Fruit fly (Drosophila melanogaster) whole organism, embryonic: ENCODE data around the gene CG17841.

Source experiments
- Abd-B ChIP-seq: fragments of 200-800 bp; sonication (Bioruptor generic); optimal IDR thresholded peaks from 2 replicates; lab custom pipeline; 2018; ENCODE audit warnings: missing biosample characterization, mild to moderate bottlenecking, missing genetic modification characterization, moderate library complexity
- Asciz ChIP-seq: fragments of 200-800 bp; sonication (Bioruptor generic); optimal IDR thresholded peaks from 2 replicates; lab custom pipeline; 2017; ENCODE audit warnings: missing biosample characterization, mild to moderate bottlenecking, missing genetic modification characterization, missing genetic modification reagents
- B-H1 ChIP-seq: fragments of 200-800 bp; sonication (Bioruptor generic); IDR thresholded peaks from 3 replicates; pipeline ENCODE4 v1.3.6; 2022; ENCODE audit warnings: missing biosample characterization, missing genetic modification characterization
- BEAF-32 ChIP-seq: fragments of 200-800 bp; sonication (Bioruptor generic); optimal IDR thresholded peaks from 3 replicates; lab custom pipeline; 2017; ENCODE audit warnings: missing biosample characterization, missing genetic modification characterization, mild to moderate bottlenecking, moderate library complexity, missing genetic modification reagents
- CG11093 ChIP-seq: fragments of 200-800 bp; sonication (Bioruptor generic); IDR thresholded peaks from 3 replicates; pipeline ENCODE4 v1.3.6; 2022; ENCODE audit warnings: missing biosample characterization, missing genetic modification characterization
- CG11398 ChIP-seq: fragments of 200-800 bp; sonication (Bioruptor generic); optimal IDR thresholded peaks from 2 replicates; lab custom pipeline; 2016; ENCODE audit warnings: missing biosample characterization, missing genetic modification characterization
- CG12391 ChIP-seq: fragments of 200-800 bp; sonication (Bioruptor generic); optimal IDR thresholded peaks from 3 replicates; lab custom pipeline; 2018; ENCODE audit warnings: missing biosample characterization, mild to moderate bottlenecking, missing genetic modification characterization, moderate library complexity
- CG13624 ChIP-seq: fragments of 200-800 bp; sonication (Bioruptor generic); optimal IDR thresholded peaks from 2 replicates; lab custom pipeline; 2016; ENCODE audit warnings: missing biosample characterization, missing genetic modification characterization
- CG13775 ChIP-seq: fragments of 200-800 bp; sonication (Bioruptor generic); optimal IDR thresholded peaks from 3 replicates; lab custom pipeline; 2017; ENCODE audit warnings: missing biosample characterization, mild to moderate bottlenecking, missing genetic modification characterization
- CG1529 ChIP-seq: fragments of 200-800 bp; sonication (Bioruptor generic); optimal IDR thresholded peaks from 3 replicates; lab custom pipeline; 2018; ENCODE audit warnings: missing biosample characterization, missing genetic modification characterization
- CG16863 ChIP-seq: fragments of 200-800 bp; sonication (Bioruptor generic); optimal IDR thresholded peaks from 3 replicates; lab custom pipeline; 2016; ENCODE audit warnings: missing biosample characterization, missing genetic modification characterization
- CG30020 ChIP-seq: fragments of 200-800 bp; optimal IDR thresholded peaks from 2 replicates; lab custom pipeline; 2019; ENCODE audit warnings: missing biosample characterization, mild to moderate bottlenecking, missing genetic modification characterization, moderate library complexity
- CG30403 ChIP-seq: fragments of 200-800 bp; sonication (Bioruptor generic); optimal IDR thresholded peaks from 3 replicates; lab custom pipeline; 2016; ENCODE audit warnings: missing biosample characterization, missing genetic modification characterization
- CG33213 ChIP-seq: fragments of 200-800 bp; sonication (Bioruptor generic); optimal IDR thresholded peaks from 3 replicates; lab custom pipeline; 2016; ENCODE audit warnings: missing biosample characterization, missing genetic modification characterization
- CG4707 ChIP-seq: fragments of 200-800 bp; sonication (Bioruptor generic); optimal IDR thresholded peaks from 2 replicates; lab custom pipeline; 2018; ENCODE audit warnings: missing biosample characterization, mild to moderate bottlenecking, missing genetic modification characterization, moderate library complexity
- CG4730 ChIP-seq: fragments of 200-800 bp; sonication (Bioruptor generic); IDR thresholded peaks from 2 replicates; pipeline ENCODE4 v1.3.6; 2022; ENCODE audit warnings: missing biosample characterization, missing genetic modification characterization
- CG7786 ChIP-seq: fragments of 200-800 bp; sonication (Bioruptor generic); optimal IDR thresholded peaks from 2 replicates; lab custom pipeline; 2016; ENCODE audit warnings: missing biosample characterization, missing genetic modification characterization
- CG7928 ChIP-seq: fragments of 200-800 bp; sonication (Bioruptor generic); optimal IDR thresholded peaks from 2 replicates; lab custom pipeline; 2017; ENCODE audit warnings: missing biosample characterization, mild to moderate bottlenecking, missing genetic modification characterization
- CG7987 ChIP-seq: fragments of 200-800 bp; sonication (Bioruptor generic); optimal IDR thresholded peaks from 2 replicates; lab custom pipeline; 2018; ENCODE audit warnings: missing biosample characterization, mild to moderate bottlenecking, missing genetic modification characterization, moderate library complexity
- CG8281 ChIP-seq: fragments of 200-800 bp; sonication (Bioruptor generic); optimal IDR thresholded peaks from 2 replicates; lab custom pipeline; 2018; ENCODE audit warnings: missing biosample characterization, mild to moderate bottlenecking, missing genetic modification characterization, moderate library complexity
- CG8290 ChIP-seq, 3 experiments: fragments of 200-800 bp; sonication (Bioruptor generic); optimal IDR thresholded peaks; 2 replicates each; lab custom pipeline; 2016 to 2019; ENCODE audit warnings: missing biosample characterization in 3 of 3, missing genetic modification characterization in 3 of 3, mild to moderate bottlenecking in 2 of 3, moderate library complexity in 1 of 3
- CG8359 ChIP-seq: fragments of 200-800 bp; sonication (Bioruptor generic); optimal IDR thresholded peaks from 2 replicates; lab custom pipeline; 2017; ENCODE audit warnings: missing biosample characterization, mild to moderate bottlenecking, missing genetic modification characterization, borderline replicate concordance
- Drgx ChIP-seq: fragments of 200-800 bp; sonication (Bioruptor generic); IDR thresholded peaks from 2 replicates; pipeline ENCODE4 v1.3.6; 2022; ENCODE audit warnings: missing biosample characterization, missing genetic modification characterization
- Hmx ChIP-seq: fragments of 200-800 bp; sonication (Bioruptor generic); optimal IDR thresholded peaks from 2 replicates; lab custom pipeline; 2016; ENCODE audit warnings: missing biosample characterization, missing genetic modification characterization
- Oaz ChIP-seq: fragments of 200-800 bp; sonication (Bioruptor generic); IDR thresholded peaks from 2 replicates; pipeline ENCODE4 v1.3.6; 2022; ENCODE audit warnings: missing biosample characterization, missing genetic modification characterization
- PHDP ChIP-seq: fragments of 200-800 bp; sonication (Bioruptor generic); optimal IDR thresholded peaks from 3 replicates; lab custom pipeline; 2018; ENCODE audit warnings: missing biosample characterization, mild to moderate bottlenecking, missing genetic modification characterization, moderate library complexity
- Sin3A ChIP-seq: fragments of >200 bp; optimal IDR thresholded peaks from 2 replicates; lab custom pipeline; 2018
- Sry-β ChIP-seq: fragments of 200-800 bp; sonication (Bioruptor generic); optimal IDR thresholded peaks from 2 replicates; lab custom pipeline; 2018; ENCODE audit warnings: missing biosample characterization, mild to moderate bottlenecking, missing genetic modification characterization, moderate library complexity
- TFAM ChIP-seq: fragments of 200-800 bp; sonication (Bioruptor generic); optimal IDR thresholded peaks from 2 replicates; lab custom pipeline; 2017; ENCODE audit warnings: missing biosample characterization, missing genetic modification characterization, inconsistent platforms
- al ChIP-seq: fragments of 200-800 bp; sonication (Bioruptor generic); IDR thresholded peaks from 2 replicates; pipeline ENCODE4 v1.3.6; 2022; ENCODE audit warnings: missing biosample characterization, missing genetic modification characterization
- caup ChIP-seq: fragments of 200-800 bp; sonication (Bioruptor generic); optimal IDR thresholded peaks from 3 replicates; lab custom pipeline; 2017; ENCODE audit warnings: missing biosample characterization, mild to moderate bottlenecking, missing genetic modification characterization, moderate library complexity; ENCODE audit not compliant: severe bottlenecking
- chinmo ChIP-seq: fragments of 200-800 bp; sonication (Bioruptor generic); IDR thresholded peaks from 4 replicates; pipeline ENCODE4 v1.3.6; 2022; ENCODE audit warnings: missing biosample characterization, missing genetic modification characterization; ENCODE audit not compliant: partially characterized antibody
- corto ChIP-seq: fragments of 200-800 bp; sonication (Bioruptor generic); optimal IDR thresholded peaks from 2 replicates; lab custom pipeline; 2016; ENCODE audit warnings: missing biosample characterization, mild to moderate bottlenecking, missing genetic modification characterization, moderate library complexity
- gcm2 ChIP-seq: fragments of 200-800 bp; sonication (Bioruptor generic); optimal IDR thresholded peaks from 2 replicates; lab custom pipeline; 2016; ENCODE audit warnings: missing biosample characterization, missing genetic modification characterization
- hth ChIP-seq: fragments of >200 bp; optimal IDR thresholded peaks from 2 replicates; lab custom pipeline; 2017; ENCODE audit warnings: inconsistent platforms
- insv ChIP-seq, 2 experiments: fragments of 200-800 bp; sonication (Bioruptor generic); optimal IDR thresholded peaks; 3 replicates each; lab custom pipeline; 2016 to 2018; ENCODE audit warnings: missing biosample characterization in 2 of 2, missing genetic modification characterization in 2 of 2
- inv ChIP-seq: fragments of 200-800 bp; sonication (Bioruptor generic); IDR thresholded peaks from 2 replicates; pipeline ENCODE4 v1.3.6; 2022; ENCODE audit warnings: missing biosample characterization, missing genetic modification characterization; ENCODE audit not compliant: partially characterized antibody
- jigr1 ChIP-seq: fragments of 200-800 bp; sonication (Bioruptor generic); IDR thresholded peaks from 3 replicates; pipeline ENCODE4 v1.3.6; 2022; ENCODE audit warnings: missing biosample characterization, missing genetic modification characterization
- kni ChIP-seq: fragments of 200-800 bp; sonication (Bioruptor generic); optimal IDR thresholded peaks from 3 replicates; lab custom pipeline; 2017; ENCODE audit warnings: mild to moderate bottlenecking, missing biosample characterization, missing genetic modification reagents, missing genetic modification characterization
- lab ChIP-seq: fragments of 200-800 bp; sonication (Bioruptor generic); optimal IDR thresholded peaks from 3 replicates; lab custom pipeline; 2017; ENCODE audit warnings: missing biosample characterization, missing genetic modification characterization, mild to moderate bottlenecking, moderate library complexity, missing genetic modification reagents
- lilli ChIP-seq: fragments of 200-800 bp; sonication (Bioruptor generic); optimal IDR thresholded peaks from 3 replicates; lab custom pipeline; 2016; ENCODE audit warnings: missing biosample characterization, missing genetic modification characterization
- luna ChIP-seq: fragments of 200-800 bp; sonication (Bioruptor generic); optimal IDR thresholded peaks from 2 replicates; lab custom pipeline; 2016; ENCODE audit warnings: missing biosample characterization, missing genetic modification characterization
- maf-S ChIP-seq: fragments of 200-800 bp; sonication (Bioruptor generic); optimal IDR thresholded peaks from 2 replicates; lab custom pipeline; 2016; ENCODE audit warnings: missing biosample characterization, missing genetic modification characterization
- nmo ChIP-seq: fragments of 200-800 bp; sonication (Bioruptor generic); optimal IDR thresholded peaks from 2 replicates; lab custom pipeline; 2018; ENCODE audit warnings: missing biosample characterization, mild to moderate bottlenecking, missing genetic modification characterization, moderate library complexity
- pan ChIP-seq, 4 experiments: fragments of >200 bp in 3 of 4; fragments of 200-800 bp in 1 of 4; sonication (Bioruptor generic) in 1 of 4; optimal IDR thresholded peaks in 3 of 4; IDR thresholded peaks in 1 of 4; 2 replicates each; pipeline versions ENCODE4 v1.3.6 to Lab custom; 2017 to 2022; ENCODE audit warnings: missing biosample characterization in 2 of 4, missing genetic modification characterization in 2 of 4, mixed read lengths in 1 of 4
- pum ChIP-seq: fragments of 200-800 bp; sonication (Bioruptor generic); optimal IDR thresholded peaks from 2 replicates; lab custom pipeline; 2016; ENCODE audit warnings: missing biosample characterization, missing genetic modification characterization
- ro ChIP-seq: fragments of 200-800 bp; sonication (Bioruptor generic); IDR thresholded peaks from 2 replicates; pipeline ENCODE4 v1.3.6; 2022; ENCODE audit warnings: missing biosample characterization, missing genetic modification characterization
- scrt ChIP-seq: fragments of 200-800 bp; sonication (Bioruptor generic); optimal IDR thresholded peaks from 2 replicates; lab custom pipeline; 2018; ENCODE audit warnings: missing biosample characterization, mild to moderate bottlenecking, missing genetic modification characterization, moderate library complexity
- slp2 ChIP-seq: fragments of 200-800 bp; sonication (Bioruptor generic); optimal IDR thresholded peaks from 2 replicates; lab custom pipeline; 2016; ENCODE audit warnings: missing biosample characterization, missing genetic modification characterization
- sr ChIP-seq: fragments of 200-800 bp; sonication (Bioruptor generic); IDR thresholded peaks from 3 replicates; pipeline ENCODE4 v1.3.6; 2022; ENCODE audit warnings: missing biosample characterization, missing genetic modification characterization

CG17841 gene

dm6 chrX:10387672-10388071, 19.8 kb downstream of the CG17841 start (continued):
- no peak for TF ChIP-seq hth (lab: Kevin White, UChicago)
- no peak for TF ChIP-seq Sin3A (lab: Kevin White, UChicago)
- no peak for TF ChIP-seq CG8359 (GFP tag; lab: Kevin White, UChicago)
- TF ChIP-seq jigr1 (GFP tag; lab: Robert Waterston, UW): no peak
- TF ChIP-seq caup: peak; percentile 41
- TF ChIP-seq al (GFP tag; lab: Robert Waterston, UW): peak; percentile 48; the same call in 1 of the 2 replicates
- TF ChIP-seq CG30403: peak; percentile 32
- 0 out of 2 replicates have a peak, but pooled peaks have one; percentile 14 for TF ChIP-seq CG4730
- no peak for TF ChIP-seq slp2 (GFP tag; lab: Kevin White, UChicago)
- no peak for TF ChIP-seq scrt (GFP tag; lab: Kevin White, UChicago)
- TF ChIP-seq inv: no peak
- TF ChIP-seq PHDP: peak; percentile 53
- TF ChIP-seq gcm2 (GFP tag; lab: Kevin White, UChicago): no peak
- peak; percentile 49; the same call in 1 of the 3 replicates for TF ChIP-seq sr
- TF ChIP-seq CG30020 (tag; lab: Kevin White, UChicago): no peak
- TF ChIP-seq kni: no peak
- TF ChIP-seq Drgx: peak; percentile 15; the same call in 1 of the 2 replicates
- TF ChIP-seq lilli (GFP tag; lab: Kevin White, UChicago): peak; percentile 64
- TF ChIP-seq BEAF-32 (GFP tag; lab: Kevin White, UChicago): no peak
- peak; percentile 60 for TF ChIP-seq lab (GFP tag; lab: Kevin White, UChicago)
- no peak for TF ChIP-seq CG4707
- TF ChIP-seq CG13624 (GFP tag; lab: Kevin White, UChicago): peak; percentile 16
- peak; percentile 23 for TF ChIP-seq nmo
- no peak for TF ChIP-seq Asciz (GFP tag; lab: Kevin White, UChicago)
- TF ChIP-seq pan (optimal IDR thresholded peaks at IDR 0.05; lab: Kevin White, UChicago): no peak
- peak in 1 of 2 experiments; percentile 70 for TF ChIP-seq pan (GFP tag; optimal IDR thresholded peaks at IDR 0.05 in 1 of 2, IDR thresholded peaks at IDR 0.05 in 1 of 2)
- no peak for TF ChIP-seq Oaz
- 0 out of 3 replicates have a peak, but pooled peaks have one; percentile 40 for TF ChIP-seq CG11093 (GFP tag; lab: Robert Waterston, UW)
- no peak for TF ChIP-seq B-H1 (GFP tag; lab: Robert Waterston, UW)
- peak; percentile 43 for TF ChIP-seq CG7786 (GFP tag; lab: Kevin White, UChicago)
- TF ChIP-seq Abd-B (GFP tag; lab: Kevin White, UChicago): peak; percentile 19
- no peak for TF ChIP-seq maf-S (GFP tag; lab: Kevin White, UChicago)
- no peak for TF ChIP-seq CG33213 (GFP tag; lab: Kevin White, UChicago)
- no peak for TF ChIP-seq chinmo (GFP tag; lab: Robert Waterston, UW)
- TF ChIP-seq CG16863 (GFP tag; lab: Kevin White, UChicago): no peak
- peak; percentile 15 for TF ChIP-seq CG13775 (GFP tag; lab: Kevin White, UChicago)
- no peak for TF ChIP-seq CG11398 (GFP tag; lab: Kevin White, UChicago)
- no peak for TF ChIP-seq pum
- TF ChIP-seq CG12391 (tag; lab: Kevin White, UChicago): peak; percentile 14
- TF ChIP-seq insv (GFP tag; optimal IDR thresholded peaks at IDR 0.05; lab: Kevin White, UChicago): no peak
- no peak for TF ChIP-seq corto (GFP tag; lab: Kevin White, UChicago)
- no peak for TF ChIP-seq CG8281
- TF ChIP-seq luna (GFP tag; lab: Kevin White, UChicago): no peak
- TF ChIP-seq CG8290 (GFP tag; optimal IDR thresholded peaks at IDR 0.05; lab: Kevin White, UChicago): no peak
- TF ChIP-seq CG8290 (tag; optimal IDR thresholded peaks at IDR 0.05; lab: Kevin White, UChicago): peak in 1 of 2 experiments; percentile 90
- TF ChIP-seq CG7987: no peak
- TF ChIP-seq ro (GFP tag; lab: Robert Waterston, UW): no peak
- TF ChIP-seq CG1529 (GFP tag; lab: Kevin White, UChicago): no peak
- TF ChIP-seq TFAM (GFP tag; lab: Kevin White, UChicago): no peak
- no peak for TF ChIP-seq Sry-β
- no peak for TF ChIP-seq Hmx
- no peak for TF ChIP-seq CG7928 (GFP tag; lab: Kevin White, UChicago)
